Fruit fly (Drosophila melanogaster): ENCODE measurements around the gene CG14572.

- TF ChIP-seq hb (GFP tag; IDR thresholded peaks at IDR 0.05; ENCODE audit: partially characterized antibody) (no peak), CG7556 (GFP tag; optimal IDR thresholded peaks at IDR 0.05) (no peak), YL-1 (GFP tag; optimal IDR thresholded peaks at IDR 0.05) (no peak), repo (GFP tag; optimal IDR thresholded peaks at IDR 0.05) (no peak), kay (GFP tag; optimal IDR thresholded peaks at IDR 0.05) (no peak), CG17829 (tag; optimal IDR thresholded peaks at IDR 0.05) (no peak), Antp (GFP tag; optimal IDR thresholded peaks at IDR 0.05) (no peak), NFAT (GFP tag; IDR thresholded peaks at IDR 0.05) (no peak), klu (GFP tag; IDR thresholded peaks at IDR 0.05) (no peak), CG2889 (GFP tag; IDR thresholded peaks at IDR 0.05) (no peak), Pdp1 (GFP tag; optimal IDR thresholded peaks at IDR 0.05) (no peak), CG15073 (GFP tag; optimal IDR thresholded peaks at IDR 0.05) (no peak), ci (GFP tag; IDR thresholded peaks at IDR 0.05) (peak; percentile 70)
Measured at dm6 chr3L:21738175-21739016, 2.9 kb upstream of the CG14572 start, which contains the start of gene CG14567.
